Worm (Caenorhabditis elegans): ENCODE data around the gene F43E2.1.

Gene F43E2.1

DNA sequence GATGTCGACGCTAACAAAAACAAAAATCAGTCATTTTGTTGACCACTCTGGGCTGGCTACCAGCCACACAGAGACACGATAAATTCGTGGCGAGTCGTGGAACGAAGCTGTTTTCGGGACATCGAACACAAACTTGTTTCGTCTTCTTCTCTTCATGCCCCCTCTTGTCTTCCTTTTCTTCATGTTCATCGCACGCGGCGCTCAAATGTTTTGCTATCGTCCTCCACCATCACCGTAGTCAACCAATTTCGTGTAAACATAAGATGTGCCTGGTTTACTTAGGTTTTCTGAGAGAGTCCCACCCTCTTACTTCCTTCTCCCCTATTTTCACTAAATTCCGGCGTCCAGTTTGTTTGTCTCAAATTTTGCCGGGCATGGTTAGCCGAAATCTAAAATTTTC, 15.3 kb downstream of the F43E2.1 start (continued):
- no peak for TF ChIP-seq attf-4 (tag; optimal IDR thresholded peaks at IDR 0.05)
- peak; percentile 35 for TF ChIP-seq hlh-11 (tag; optimal IDR thresholded peaks at IDR 0.05)
- peak; percentile 48 for TF ChIP-seq mxl-3 (GFP tag; optimal IDR thresholded peaks at IDR 0.05)
- no peak for TF ChIP-seq snpc-1.2 (GFP tag; IDR thresholded peaks at IDR 0.05)
- TF ChIP-seq R02D3.7 (tag; optimal IDR thresholded peaks at IDR 0.05), result no peak
- no peak for TF ChIP-seq fkh-10 (GFP tag; optimal IDR thresholded peaks at IDR 0.05)
- no peak for TF ChIP-seq ceh-28 (tag; optimal IDR thresholded peaks at IDR 0.05)
- no peak for TF ChIP-seq set-16 (GFP tag; IDR thresholded peaks at IDR 0.05)
- no peak for TF ChIP-seq ztf-11 (tag; optimal IDR thresholded peaks at IDR 0.05)
- no peak for TF ChIP-seq zfp-2 (tag; optimal IDR thresholded peaks at IDR 0.05)
- no peak for TF ChIP-seq F49E8.2 (tag; optimal IDR thresholded peaks at IDR 0.05; ENCODE audit: borderline replicate concordance)
- TF ChIP-seq ceh-44 (GFP tag; IDR thresholded peaks at IDR 0.05), result no peak
- peak in 1 of 2 experiments; percentile 57 for TF ChIP-seq unc-62 (GFP tag; optimal IDR thresholded peaks at IDR 0.05 in 1 of 2)
- TF ChIP-seq unc-62 (tag; optimal IDR thresholded peaks at IDR 0.05), result no peak
- TF ChIP-seq lin-29 (GFP tag; IDR thresholded peaks at IDR 0.05), result no peak
- TF ChIP-seq nhr-237 (tag; optimal IDR thresholded peaks at IDR 0.05), result no peak
- TF ChIP-seq fos-1 (tag; optimal IDR thresholded peaks at IDR 0.05), result no peak
- no peak for TF ChIP-seq T26A8.4 (GFP tag; IDR thresholded peaks at IDR 0.05)
- TF ChIP-seq lin-13 (GFP tag; optimal IDR thresholded peaks at IDR 0.05), result no peak
- TF ChIP-seq D1046.2 (GFP tag; IDR thresholded peaks at IDR 0.05), result no peak
- peak in 1 of 2 experiments; percentile 60 for TF ChIP-seq mdl-1 (tag; optimal IDR thresholded peaks at IDR 0.05)
- TF ChIP-seq daf-16 (GFP tag; optimal IDR thresholded peaks at IDR 0.05), result peak in 1 of 2 experiments; percentile 29
- peak; percentile 13 for TF ChIP-seq daf-16 (tag; optimal IDR thresholded peaks at IDR 0.05)
- no peak for TF ChIP-seq nhr-25 (tag; optimal IDR thresholded peaks at IDR 0.05; ENCODE audit: borderline replicate concordance, insufficient read depth)
- no peak for TF ChIP-seq saeg-2 (GFP tag; IDR thresholded peaks at IDR 0.05)
- peak; percentile 27 for TF ChIP-seq rbr-2 (tag; optimal IDR thresholded peaks at IDR 0.05)
- TF ChIP-seq Y5F2A.4 (GFP tag; optimal IDR thresholded peaks at IDR 0.05), result no peak
- no peak for TF ChIP-seq aly-2 (tag; optimal IDR thresholded peaks at IDR 0.05)
- no peak for TF ChIP-seq F10B5.3 (tag; optimal IDR thresholded peaks at IDR 0.05)
- TF ChIP-seq lim-7 (GFP tag; IDR thresholded peaks at IDR 0.05), result no peak
- no peak for TF ChIP-seq dve-1 (tag; optimal IDR thresholded peaks at IDR 0.05; ENCODE audit: insufficient read depth)
- no peak for TF ChIP-seq ceh-32 (tag; optimal IDR thresholded peaks at IDR 0.05; ENCODE audit: poor library complexity)
- TF ChIP-seq gei-8 (GFP tag; optimal IDR thresholded peaks at IDR 0.05), result no peak
- TF ChIP-seq egl-27 (tag; optimal IDR thresholded peaks at IDR 0.05), result no peak
- no peak for TF ChIP-seq php-3 (GFP tag; IDR thresholded peaks at IDR 0.05)
- TF ChIP-seq nhr-111 (GFP tag; optimal IDR thresholded peaks at IDR 0.05), result no peak
- TF ChIP-seq T20F7.1 (GFP tag; optimal IDR thresholded peaks at IDR 0.05), result no peak
- no peak for TF ChIP-seq pqm-1 (tag; optimal IDR thresholded peaks at IDR 0.05)
- TF ChIP-seq nhr-41 (GFP tag; IDR thresholded peaks at IDR 0.05), result no peak
- no peak for TF ChIP-seq madf-9 (GFP tag; conservative IDR thresholded peaks at IDR 0.05)
- no peak for TF ChIP-seq F44E2.7 (GFP tag; IDR thresholded peaks at IDR 0.05)
- no peak for TF ChIP-seq ceh-62 (tag; optimal IDR thresholded peaks at IDR 0.05)

DNA sequence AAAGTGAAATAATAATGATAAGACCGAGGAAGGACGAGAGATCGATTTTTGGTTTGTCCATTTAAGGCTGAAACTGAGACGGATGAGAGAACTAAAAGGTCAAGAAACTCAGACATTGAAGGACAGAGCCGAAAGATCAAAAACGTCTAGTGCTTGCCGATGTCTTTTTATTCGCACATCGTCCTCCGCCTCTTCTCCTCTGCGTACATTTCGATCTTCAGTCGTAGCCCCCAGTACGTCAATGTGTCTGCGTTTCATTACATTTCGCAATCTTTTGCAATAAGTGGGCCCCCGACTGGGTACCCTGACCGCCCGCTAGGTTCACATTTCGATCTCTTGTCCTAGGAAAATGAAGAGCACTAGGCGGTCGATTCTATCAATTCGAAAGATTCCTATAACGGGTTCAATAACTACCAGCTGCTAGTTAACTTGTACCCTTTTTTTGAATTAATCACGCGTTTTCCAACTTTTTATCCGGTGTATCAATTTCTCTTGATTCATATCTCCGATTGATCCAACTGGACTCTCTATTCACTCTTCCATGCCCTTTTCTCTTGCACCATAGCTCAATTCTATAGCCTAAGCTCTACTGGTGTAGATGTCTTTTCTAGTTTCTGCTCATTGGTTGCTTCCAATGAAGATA, 17.1 kb downstream of the F43E2.1 start:
- no peak for TF ChIP-seq ces-1 (GFP tag; optimal IDR thresholded peaks at IDR 0.05)
- no peak for TF ChIP-seq F26F4.8 (GFP tag; conservative IDR thresholded peaks at IDR 0.05)
- TF ChIP-seq nhr-25 (tag; optimal IDR thresholded peaks at IDR 0.05; ENCODE audit: borderline replicate concordance, insufficient read depth), result peak; percentile 86
- no peak for TF ChIP-seq zfp-2 (tag; optimal IDR thresholded peaks at IDR 0.05)
- no peak for TF ChIP-seq mxl-2 (GFP tag; conservative IDR thresholded peaks at IDR 0.05)
- no peak for TF ChIP-seq daf-12 (tag; optimal IDR thresholded peaks at IDR 0.05)
- TF ChIP-seq gei-8 (GFP tag; optimal IDR thresholded peaks at IDR 0.05), result no peak
- peak; percentile 17 for TF ChIP-seq T20F7.1 (GFP tag; optimal IDR thresholded peaks at IDR 0.05)
- TF ChIP-seq spr-1 (tag; optimal IDR thresholded peaks at IDR 0.05), result no peak
- peak; percentile 39 to 77 for TF ChIP-seq mdl-1 (tag; optimal IDR thresholded peaks at IDR 0.05)
- peak; percentile 67; the same call in 1 of the 2 replicates for TF ChIP-seq nhr-41 (GFP tag; IDR thresholded peaks at IDR 0.05)
- no peak for TF ChIP-seq lim-7 (GFP tag; IDR thresholded peaks at IDR 0.05)
- no peak for TF ChIP-seq Y105C5A.15 (GFP tag; IDR thresholded peaks at IDR 0.05)
- no peak for TF ChIP-seq lin-15B (tag; optimal IDR thresholded peaks at IDR 0.05)
- TF ChIP-seq zip-2 (tag; optimal IDR thresholded peaks at IDR 0.05), result peak; percentile 93
- 0 out of 2 replicates have a peak, but pooled peaks have one; percentile 44 for TF ChIP-seq daf-19 (GFP tag; conservative IDR thresholded peaks at IDR 0.05)
- TF ChIP-seq hlh-30 (tag; optimal IDR thresholded peaks at IDR 0.05; ENCODE audit: insufficient read depth), result peak; percentile 44

Measured in whole organism, L4 larva.